Worm (Caenorhabditis elegans) whole organism, L4/young adult: Measurements from ENCODE around the gene T22F3.7.
"Not testable (repeated sequence)": the region's sequence is repeated elsewhere in the genome, so short reads cannot be mapped to it uniquely, and the experiment has no call there.

Experiments
- W03F9.2 ChIP-seq: fragments of 150-350 bp; optimal IDR thresholded peaks from 2 replicates; lab custom pipeline; 2014; ENCODE audit warnings: missing biosample characterization, missing genetic modification characterization
- dao-5 ChIP-seq: sonication (generic microtip); optimal IDR thresholded peaks from 2 replicates; lab custom pipeline; 2016; ENCODE audit warnings: missing genotype, missing genetic modification characterization, moderate library complexity, missing compliant biosample characterization
- him-1 ChIP-seq: sonication (generic microtip); optimal IDR thresholded peaks from 2 replicates; lab custom pipeline; 2016; ENCODE audit warnings: missing genotype, missing genetic modification reagents, missing genetic modification characterization, missing compliant biosample characterization

T22F3.7 gene

ce11 chrV:3582671-3583070 lies 17.8 kb downstream of the T22F3.7 start:
- TF ChIP-seq him-1 (no peak), W03F9.2 (tag; lab: Kevin White, UChicago) (no peak), dao-5 (tag; lab: Kevin White, UChicago) (no peak)

- TF ChIP-seq him-1 (no peak), dao-5 (tag; lab: Kevin White, UChicago) (no peak), W03F9.2 (tag; lab: Kevin White, UChicago) (peak; percentile 32)
Observed at ce11 chrV:3582086-3582485, 18.4 kb downstream of the T22F3.7 start.

- TF ChIP-seq him-1 (no peak), W03F9.2 (tag; lab: Kevin White, UChicago) (no peak), dao-5 (tag; lab: Kevin White, UChicago) (no peak)
Observed at ce11 chrV:3581643-3582042, 18.8 kb downstream of the T22F3.7 start.

- TF ChIP-seq him-1, result no peak
- TF ChIP-seq dao-5 (tag; lab: Kevin White, UChicago), result no peak
- no peak for TF ChIP-seq W03F9.2 (tag; lab: Kevin White, UChicago)
Observed at ce11 chrV:3581034-3581433, 19.4 kb downstream of the T22F3.7 start.

ce11 chrV:3580385-3580784 lies 20.1 kb downstream of the T22F3.7 start:
- no peak for TF ChIP-seq dao-5 (tag; lab: Kevin White, UChicago)
- no peak for TF ChIP-seq W03F9.2 (tag; lab: Kevin White, UChicago)
- no peak for TF ChIP-seq him-1

ce11 chrV:3579795-3580194 lies 20.7 kb downstream of the T22F3.7 start:
- TF ChIP-seq him-1, result no peak
- TF ChIP-seq dao-5 (tag; lab: Kevin White, UChicago), result no peak
- peak; percentile 42 for TF ChIP-seq W03F9.2 (tag; lab: Kevin White, UChicago)

- no peak for TF ChIP-seq him-1
- TF ChIP-seq dao-5 (tag; lab: Kevin White, UChicago), result no peak
- no peak for TF ChIP-seq W03F9.2 (tag; lab: Kevin White, UChicago)
Observed at ce11 chrV:3579248-3579647, 21.2 kb downstream of the T22F3.7 start.

- TF ChIP-seq him-1, result no peak
- peak; percentile 2 for TF ChIP-seq W03F9.2 (tag; lab: Kevin White, UChicago)
Observed at ce11 chrV:3578813-3579212, 21.7 kb downstream of the T22F3.7 start, which contains the start of gene pygl-1. TSS of gene pygl-1 (plus strand) at chrV:3579023.

- TF ChIP-seq W03F9.2 (tag; lab: Kevin White, UChicago) (no peak), him-1 (no peak), dao-5 (tag; lab: Kevin White, UChicago) (no peak)
Observed at ce11 chrV:3575759-3576158, 24.7 kb downstream of the T22F3.7 start, which contains the start of gene grl-27. TSS of gene grl-27 (minus strand) at chrV:3575859.

ce11 chrV:3572408-3572807 lies 28.1 kb downstream of the T22F3.7 start, which contains the start of gene F40C5.1:
TSS of gene F40C5.1 (plus strand) at chrV:3572708.
- not testable (repeated sequence) for TF ChIP-seq dao-5 (tag; lab: Kevin White, UChicago); him-1; W03F9.2 (tag; lab: Kevin White, UChicago)

ce11 chrV:3570695-3571094 lies 29.8 kb downstream of the T22F3.7 start, which contains the start of gene F40C5.2:
TSS of gene F40C5.2 (plus strand) at chrV:3570995.
- not testable (repeated sequence) for TF ChIP-seq dao-5 (tag; lab: Kevin White, UChicago); him-1; W03F9.2 (tag; lab: Kevin White, UChicago)

ce11 chrV:3564335-3564734 lies 36.1 kb downstream of the T22F3.7 start, which contains the start of gene T24A6.17:
TSS of gene T24A6.17 (minus strand) at chrV:3564435.
- TF ChIP-seq him-1; W03F9.2 (tag; lab: Kevin White, UChicago); dao-5 (tag; lab: Kevin White, UChicago): not testable (repeated sequence)

- not testable (repeated sequence) for TF ChIP-seq him-1; dao-5 (tag; lab: Kevin White, UChicago); W03F9.2 (tag; lab: Kevin White, UChicago)
Observed at ce11 chrV:3562824-3563223, 37.6 kb downstream of the T22F3.7 start, which contains the start of gene T24A6.16. TSS of gene T24A6.16 (minus strand) at chrV:3562924.

- TF ChIP-seq W03F9.2 (tag; lab: Kevin White, UChicago); dao-5 (tag; lab: Kevin White, UChicago); him-1: not testable (repeated sequence)
Observed at ce11 chrV:3558744-3559143, 41.7 kb downstream of the T22F3.7 start, which contains the start of gene T24A6.1. TSS of gene T24A6.1 (plus strand) at chrV:3559044.

- TF ChIP-seq him-1, result no peak
- no peak for TF ChIP-seq dao-5 (tag; lab: Kevin White, UChicago)
- TF ChIP-seq W03F9.2 (tag; lab: Kevin White, UChicago), result no peak
Observed at ce11 chrV:3557422-3557821, 43.0 kb downstream of the T22F3.7 start, which contains the start of gene grl-31. TSS of gene grl-31 (minus strand) at chrV:3557778.
